Worm (Caenorhabditis elegans): ENCODE measurements around the gene snf-3.

- TF ChIP-seq unc-62 (GFP tag; optimal IDR thresholded peaks at IDR 0.05), result no peak
- TF ChIP-seq pha-4 (tag; optimal IDR thresholded peaks at IDR 0.05), result no peak
- TF ChIP-seq pqm-1 (tag; optimal IDR thresholded peaks at IDR 0.05), result no peak
- TF ChIP-seq egl-27 (tag; optimal IDR thresholded peaks at IDR 0.05), result no peak
- TF ChIP-seq aly-2 (tag; optimal IDR thresholded peaks at IDR 0.05), result no peak
- no peak for TF ChIP-seq nhr-23 (tag; optimal IDR thresholded peaks at IDR 0.05)
- TF ChIP-seq ZK546.5 (tag; optimal IDR thresholded peaks at IDR 0.05), result no peak
These were observed 40.9 kb downstream of the snf-3 start for ce11 chrII:1132750-1133149.
